Worm (Caenorhabditis elegans): ENCODE data around the gene vha-15.
A peak's percentile ranks its signal among the peaks of the same experiment; 100 is the strongest.

DNA sequence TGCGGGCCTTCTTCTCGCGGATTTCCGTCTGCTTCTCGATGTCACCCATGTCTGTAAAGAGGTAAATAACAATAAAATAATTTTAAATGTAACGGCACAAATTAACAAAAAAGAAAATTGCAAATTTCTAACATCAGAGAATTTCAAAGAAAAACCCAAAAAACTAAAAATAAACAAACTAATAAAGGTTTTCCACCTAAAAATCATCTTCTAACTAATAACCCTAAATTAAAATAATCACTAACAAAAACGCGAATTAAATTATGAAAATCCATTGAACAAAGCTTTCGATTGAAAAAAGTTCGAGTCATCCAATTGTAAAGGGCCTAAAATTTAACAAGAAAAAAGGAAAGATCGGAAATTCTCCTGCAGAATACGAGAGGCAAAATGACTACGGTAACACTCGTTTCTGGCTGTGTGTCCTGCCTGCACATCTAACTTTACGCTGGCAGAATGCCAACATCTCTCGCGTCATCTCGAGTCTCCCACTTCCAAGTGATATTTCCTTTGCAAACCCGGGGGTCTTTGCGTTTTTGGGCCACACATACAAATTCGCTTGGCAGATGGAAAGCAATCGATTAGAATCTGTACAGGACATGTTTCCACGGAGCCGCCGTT is 5.0 kb downstream of the vha-15 start, which contains the start of gene rpl-11.2:
- TF ChIP-seq T22C8.4 (GFP tag; IDR thresholded peaks at IDR 0.05) (peak; percentile 59), flt-1 (GFP tag; IDR thresholded peaks at IDR 0.05) (peak; percentile 49; the same call in 1 of the 2 replicates), med-1 (GFP tag; optimal IDR thresholded peaks at IDR 0.05; ENCODE audit: insufficient read depth) (no peak), cog-1 (tag; optimal IDR thresholded peaks at IDR 0.05) (peak; percentile 82), ztf-29 (GFP tag; IDR thresholded peaks at IDR 0.05) (no peak), ref-1 (GFP tag; conservative IDR thresholded peaks at IDR 0.05) (no peak), klf-2 (GFP tag; conservative IDR thresholded peaks at IDR 0.05) (no peak)
